Worm (Caenorhabditis elegans) whole organism, L1 larva: ENCODE data around the gene srg-23.
"Not testable (repeated sequence)": the region's sequence is repeated elsewhere in the genome, so short reads cannot be mapped to it uniquely, and the experiment has no call there.

Source experiments
- C04F5.9 ChIP-seq: sonication (generic microtip); optimal IDR thresholded peaks from 2 replicates; lab custom pipeline; 2016; ENCODE audit warnings: missing genetic modification characterization, missing compliant biosample characterization
- C16A3.4 ChIP-seq: fragments of 150-350 bp; optimal IDR thresholded peaks from 2 replicates; lab custom pipeline; 2014; ENCODE audit warnings: missing biosample characterization, missing genetic modification characterization
- aly-2 ChIP-seq: fragments of 150-350 bp; optimal IDR thresholded peaks from 2 replicates; lab custom pipeline; 2014; ENCODE audit warnings: missing biosample characterization, missing genetic modification characterization
- ceh-88 ChIP-seq: fragments of 200-800 bp; sonication (Bioruptor generic); IDR thresholded peaks from 2 replicates; pipeline ENCODE4 v1.3.6; 2022; ENCODE audit warnings: missing genetic modification characterization, missing compliant biosample characterization
- ceh-90 ChIP-seq: sonication (generic microtip); optimal IDR thresholded peaks from 2 replicates; lab custom pipeline; 2016; ENCODE audit warnings: missing genetic modification characterization, missing compliant biosample characterization
- dsc-1 ChIP-seq: sonication (generic microtip); optimal IDR thresholded peaks from 2 replicates; lab custom pipeline; 2016; ENCODE audit warnings: mild to moderate bottlenecking, missing genetic modification characterization, missing compliant biosample characterization
- elt-2 ChIP-seq: sonication (generic microtip); optimal IDR thresholded peaks from 2 replicates; lab custom pipeline; 2016; ENCODE audit warnings: missing genetic modification characterization, mild to moderate bottlenecking, inconsistent platforms, missing compliant biosample characterization, missing genetic modification reagents
- ets-5 ChIP-seq: fragments of 200-800 bp; sonication (Bioruptor generic); IDR thresholded peaks from 2 replicates; pipeline ENCODE4 v1.3.6; 2022; ENCODE audit warnings: missing genetic modification characterization, missing compliant biosample characterization
- fos-1 ChIP-seq: fragments of 150-350 bp; optimal IDR thresholded peaks from 2 replicates; lab custom pipeline; 2014; ENCODE audit warnings: missing biosample characterization, missing genetic modification characterization
- grh-1 ChIP-seq: fragments of 200-800 bp; sonication (Bioruptor generic); IDR thresholded peaks from 2 replicates; pipeline ENCODE4 v1.3.6; 2022; ENCODE audit warnings: missing genetic modification reagents, missing genetic modification characterization, missing compliant biosample characterization
- hlh-4 ChIP-seq: sonication (generic microtip); optimal IDR thresholded peaks from 2 replicates; lab custom pipeline; 2016; ENCODE audit warnings: mild to moderate bottlenecking, missing genetic modification characterization, missing compliant biosample characterization
- lin-14 ChIP-seq: fragments of 200-800 bp; sonication (Bioruptor generic); optimal IDR thresholded peaks from 2 replicates; lab custom pipeline; 2018; ENCODE audit warnings: mild to moderate bottlenecking, missing genetic modification characterization, moderate library complexity, missing compliant biosample characterization
- lin-35 ChIP-seq, 2 experiments: fragments of 150-350 bp; optimal IDR thresholded peaks; 2 replicates each; lab custom pipeline; 2014; ENCODE audit warnings: missing biosample characterization in 2 of 2, missing genetic modification characterization in 2 of 2, missing genetic modification reagents in 2 of 2
- lin-39 ChIP-seq: fragments of 150-350 bp; optimal IDR thresholded peaks from 2 replicates; lab custom pipeline; 2014; ENCODE audit warnings: missing biosample characterization, missing genetic modification reagents, missing genetic modification characterization
- lir-3 ChIP-seq: sonication (generic microtip); optimal IDR thresholded peaks from 2 replicates; lab custom pipeline; 2016; ENCODE audit warnings: mild to moderate bottlenecking, missing genetic modification characterization, moderate library complexity, missing compliant biosample characterization; ENCODE audit not compliant: poor library complexity
- lsy-2 ChIP-seq, 2 experiments: fragments of 150-350 bp; optimal IDR thresholded peaks; 2 replicates each; lab custom pipeline; 2014; ENCODE audit warnings: missing biosample characterization in 2 of 2, missing genetic modification characterization in 2 of 2
- mef-2 ChIP-seq: fragments of 150-350 bp; optimal IDR thresholded peaks from 2 replicates; lab custom pipeline; 2014; ENCODE audit warnings: missing biosample characterization, missing genetic modification characterization
- nhr-12 ChIP-seq: sonication (generic microtip); optimal IDR thresholded peaks from 2 replicates; lab custom pipeline; 2017; ENCODE audit warnings: missing biosample characterization, missing genetic modification characterization
- nhr-237 ChIP-seq: fragments of 150-350 bp; optimal IDR thresholded peaks from 2 replicates; lab custom pipeline; 2014; ENCODE audit warnings: missing biosample characterization, missing genetic modification characterization
- nhr-71 ChIP-seq: sonication (generic microtip); optimal IDR thresholded peaks from 2 replicates; lab custom pipeline; 2016; ENCODE audit warnings: mild to moderate bottlenecking, missing genetic modification characterization, moderate library complexity, missing compliant biosample characterization
- nhr-76 ChIP-seq: sonication (generic microtip); optimal IDR thresholded peaks from 2 replicates; lab custom pipeline; 2017; ENCODE audit warnings: missing biosample characterization, missing genetic modification characterization
- nhr-77 ChIP-seq: fragments of 150-350 bp; optimal IDR thresholded peaks from 2 replicates; lab custom pipeline; 2014; ENCODE audit warnings: missing biosample characterization, missing genetic modification characterization
- nhr-84 ChIP-seq: sonication (generic microtip); optimal IDR thresholded peaks from 2 replicates; lab custom pipeline; 2017; ENCODE audit warnings: missing biosample characterization, missing genetic modification characterization
- nhr-85 ChIP-seq: sonication (generic microtip); peaks from one replicate; lab custom pipeline; 2016; ENCODE audit warnings: missing genetic modification characterization, inconsistent platforms, missing compliant biosample characterization
- pag-3 ChIP-seq: sonication (generic microtip); optimal IDR thresholded peaks from 2 replicates; lab custom pipeline; 2017; ENCODE audit warnings: missing genetic modification characterization, mild to moderate bottlenecking, missing compliant biosample characterization, antibody characterized with exemption, borderline replicate concordance; ENCODE audit not compliant: insufficient read depth
- pax-3 ChIP-seq: fragments of 200-800 bp; sonication (Bioruptor generic); optimal IDR thresholded peaks from 2 replicates; lab custom pipeline; 2018; ENCODE audit warnings: mild to moderate bottlenecking, missing genetic modification characterization, moderate library complexity, missing compliant biosample characterization
- rnt-1 ChIP-seq: sonication (generic microtip); optimal IDR thresholded peaks from 2 replicates; lab custom pipeline; 2016; ENCODE audit warnings: mild to moderate bottlenecking, missing genetic modification characterization, moderate library complexity, missing compliant biosample characterization
- snpc-4 ChIP-seq: fragments of 150-350 bp; optimal IDR thresholded peaks from 2 replicates; lab custom pipeline; 2014; ENCODE audit warnings: missing biosample characterization, missing genetic modification characterization
- tbx-2 ChIP-seq: sonication (generic microtip); optimal IDR thresholded peaks from 2 replicates; lab custom pipeline; 2016; ENCODE audit warnings: missing genetic modification characterization, missing compliant biosample characterization
- tlp-1 ChIP-seq: fragments of 150-350 bp; optimal IDR thresholded peaks from 2 replicates; lab custom pipeline; 2014; ENCODE audit warnings: missing biosample characterization, missing genetic modification characterization
- unc-130 ChIP-seq: fragments of 150-350 bp; optimal IDR thresholded peaks from 2 replicates; lab custom pipeline; 2017; ENCODE audit warnings: missing biosample characterization, missing genetic modification characterization, inconsistent platforms
- unc-62 ChIP-seq: fragments of 150-350 bp; optimal IDR thresholded peaks from 2 replicates; lab custom pipeline; 2014; ENCODE audit warnings: missing biosample characterization, missing genetic modification reagents, missing genetic modification characterization
- unc-86 ChIP-seq: sonication (generic microtip); optimal IDR thresholded peaks from 2 replicates; lab custom pipeline; 2016; ENCODE audit warnings: missing genetic modification characterization, missing compliant biosample characterization
- ztf-4 ChIP-seq: fragments of 150-350 bp; optimal IDR thresholded peaks from 2 replicates; lab custom pipeline; 2014; ENCODE audit warnings: missing biosample characterization, missing genetic modification characterization

Gene srg-23

ce11 chrII:3096060-3096459 lies at the start of gene srg-23:
Gene srg-23 (minus strand): TSS chrII:3096160.
- TF ChIP-seq unc-62 (GFP tag; lab: Kevin White, UChicago) (no peak), snpc-4 (no peak), tbx-2 (tag; lab: Kevin White, UChicago) (no peak), lir-3 (tag; lab: Kevin White, UChicago) (no peak), nhr-237 (no peak), ceh-90 (tag; lab: Kevin White, UChicago) (no peak), pag-3 (tag; lab: Kevin White, UChicago) (no peak), pax-3 (tag; lab: Kevin White, UChicago) (no peak), mef-2 (tag; lab: Kevin White, UChicago) (no peak), unc-86 (tag; lab: Kevin White, UChicago) (no peak), nhr-77 (tag; lab: Kevin White, UChicago) (no peak), nhr-84 (tag; lab: Kevin White, UChicago) (no peak), tlp-1 (tag; lab: Kevin White, UChicago) (no peak), nhr-76 (tag; lab: Kevin White, UChicago) (no peak), grh-1 (GFP tag; lab: Robert Waterston, UW) (no peak), ets-5 (GFP tag; lab: Robert Waterston, UW) (no peak), lsy-2 (tag; optimal IDR thresholded peaks at IDR 0.05; lab: Kevin White, UChicago) (no peak), nhr-71 (tag; lab: Kevin White, UChicago) (no peak), C16A3.4 (no peak)

- not testable (repeated sequence) for TF ChIP-seq grh-1 (GFP tag; lab: Robert Waterston, UW); rnt-1; lin-35 (GFP tag; optimal IDR thresholded peaks at IDR 0.05; lab: Kevin White, UChicago)
These were observed 48.6 kb upstream of the srg-23 start, which contains the start of gene sri-43 for ce11 chrII:3144552-3144951. Gene sri-43 (minus strand): TSS chrII:3144652.

- not testable (repeated sequence) for TF ChIP-seq nhr-237; unc-130 (tag; lab: Kevin White, UChicago); elt-2 (tag; lab: Kevin White, UChicago)
These were observed 46.9 kb upstream of the srg-23 start, which contains the start of gene sri-42 for ce11 chrII:3142855-3143254. Gene sri-42 (minus strand): TSS chrII:3142955.

ce11 chrII:3137804-3138203 lies 41.8 kb upstream of the srg-23 start, which contains the start of gene sri-54:
Gene sri-54 (minus strand): TSS chrII:3137904.
- TF ChIP-seq hlh-4 (no peak), fos-1 (tag; lab: Kevin White, UChicago) (no peak), dsc-1 (tag; lab: Kevin White, UChicago) (no peak), C04F5.9 (tag; lab: Kevin White, UChicago) (no peak), nhr-85 (tag; lab: Kevin White, UChicago) (no peak), lin-14 (GFP tag; lab: Kevin White, UChicago) (no peak), aly-2 (tag; lab: Kevin White, UChicago) (no peak), ceh-88 (GFP tag; lab: Robert Waterston, UW) (no peak)
- TF ChIP-seq, all 84 proteins: peak for 0

- TF ChIP-seq rnt-1 (no peak), lin-14 (GFP tag; lab: Kevin White, UChicago) (no peak), nhr-12 (tag; lab: Kevin White, UChicago) (no peak), ztf-4 (tag; lab: Kevin White, UChicago) (no peak), C16A3.4 (no peak), lin-39 (tag; lab: Kevin White, UChicago) (no peak), grh-1 (GFP tag; lab: Robert Waterston, UW) (no peak), lir-3 (tag; lab: Kevin White, UChicago) (no peak)
These were observed 39.3 kb upstream of the srg-23 start for ce11 chrII:3135293-3135692.
